Fruit fly (Drosophila melanogaster) whole organism: ENCODE results near the gene CG9667.

Source experiments
- Dll ChIP-seq: fragments of >200 bp; optimal IDR thresholded peaks from 2 replicates; lab custom pipeline; 2017
- pan ChIP-seq: fragments of >200 bp; optimal IDR thresholded peaks from 2 replicates; lab custom pipeline; 2017

DNA sequence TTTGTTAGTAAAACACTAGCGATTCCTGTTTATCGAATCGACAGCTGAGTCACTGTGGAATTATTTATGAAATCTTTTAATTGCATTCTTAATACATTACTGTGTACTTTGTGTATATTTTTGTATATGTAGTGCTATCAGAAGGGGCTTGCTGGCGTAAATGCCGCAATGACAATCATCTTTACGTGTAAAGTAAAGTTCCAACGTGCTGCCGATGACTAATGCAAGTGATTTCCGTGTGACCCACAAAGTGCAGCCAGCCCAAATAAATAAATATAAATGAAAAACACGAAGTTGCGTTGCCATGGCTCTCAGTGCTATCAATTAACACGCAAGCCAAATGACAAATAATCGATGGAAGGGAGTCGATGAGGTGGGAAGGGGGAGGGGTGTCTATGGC lies 16.4 kb downstream of the CG9667 start:
- TF ChIP-seq Dll (lab: Kevin White, UChicago) (no peak), pan (lab: Kevin White, UChicago) (no peak)
